Fruit fly (Drosophila melanogaster) whole organism: ENCODE results near the gene Arp8.

Source experiments
- EcR ChIP-seq, 2 experiments: fragments of >200 bp; optimal IDR thresholded peaks; 2 replicates each; lab custom pipeline; 2017; ENCODE audit warnings: missing biosample characterization in 2 of 2, missing genetic modification characterization in 2 of 2, missing genetic modification reagents in 2 of 2
- pan ChIP-seq: fragments of >200 bp; optimal IDR thresholded peaks from 2 replicates; lab custom pipeline; 2017
- psq ChIP-seq: fragments of >200 bp; optimal IDR thresholded peaks from 2 replicates; lab custom pipeline; 2017

- no peak for TF ChIP-seq EcR (GFP tag; optimal IDR thresholded peaks at IDR 0.05; lab: Kevin White, UChicago)
- no peak for TF ChIP-seq psq (lab: Kevin White, UChicago)
- TF ChIP-seq pan, result no peak
These were observed 22.2 kb upstream of the Arp8 start for dm6 chrX:17882769-17883168.
